Worm (Caenorhabditis elegans): ENCODE measurements around the gene spp-27.

- TF ChIP-seq snpc-4 (tag; optimal IDR thresholded peaks at IDR 0.05) (no peak), zag-1 (tag; optimal IDR thresholded peaks at IDR 0.05) (no peak), nhr-84 (tag; optimal IDR thresholded peaks at IDR 0.05) (no peak), unc-62 (GFP tag; optimal IDR thresholded peaks at IDR 0.05) (no peak), pqm-1 (tag; optimal IDR thresholded peaks at IDR 0.05) (no peak), lin-35 (GFP tag; optimal IDR thresholded peaks at IDR 0.05) (no peak), ztf-11 (tag; optimal IDR thresholded peaks at IDR 0.05) (no peak)
Measured at ce11 chrV:6590283-6590682, 33.3 kb upstream of the spp-27 start, which contains the start of gene ZK1055.2.

Data from whole organism, L1 larva.